Worm (Caenorhabditis elegans) whole organism, L3 larva: ENCODE data around the gene C14A11.6.

Source experiments
- ama-1 ChIP-seq: fragments of 150-350 bp; optimal IDR thresholded peaks from 2 replicates; lab custom pipeline; 2018
- ceh-82 ChIP-seq: fragments of 150-350 bp; optimal IDR thresholded peaks from 2 replicates; lab custom pipeline; 2014; ENCODE audit warnings: missing biosample characterization, missing genetic modification characterization
- ceh-9 ChIP-seq: sonication (generic microtip); optimal IDR thresholded peaks from 2 replicates; lab custom pipeline; 2018; ENCODE audit warnings: missing biosample characterization, missing genetic modification characterization
- elt-1 ChIP-seq: fragments of 150-350 bp; optimal IDR thresholded peaks from 2 replicates; lab custom pipeline; 2014; ENCODE audit warnings: missing biosample characterization, missing genetic modification characterization
- elt-3 ChIP-seq, 3 experiments: fragments of 150-350 bp in 1 of 3; sonication (generic microtip) in 2 of 3; optimal IDR thresholded peaks; 2 replicates in 2 of 3; 4 replicates in 1 of 3; lab custom pipeline; 2014 to 2017; ENCODE audit warnings: missing biosample characterization in 3 of 3, missing genetic modification characterization in 3 of 3
- nhr-77 ChIP-seq: fragments of 150-350 bp; optimal IDR thresholded peaks from 2 replicates; lab custom pipeline; 2014; ENCODE audit warnings: missing biosample characterization, missing genetic modification characterization
- ztf-11 ChIP-seq: fragments of 150-350 bp; optimal IDR thresholded peaks from 2 replicates; lab custom pipeline; 2014; ENCODE audit warnings: missing biosample characterization, missing genetic modification characterization
- ztf-4 ChIP-seq: fragments of 150-350 bp; optimal IDR thresholded peaks from 2 replicates; lab custom pipeline; 2014; ENCODE audit warnings: missing biosample characterization, missing genetic modification characterization

- TF ChIP-seq ceh-82 (tag; lab: Kevin White, UChicago) = no peak
- no peak for TF ChIP-seq ama-1 (lab: Kevin White, UChicago)
- no peak for TF ChIP-seq elt-1 (tag; lab: Kevin White, UChicago)
- no peak for TF ChIP-seq elt-3 (tag; optimal IDR thresholded peaks at IDR 0.05; lab: Kevin White, UChicago)
- no peak for TF ChIP-seq ztf-4
- TF ChIP-seq ztf-11 = no peak
- TF ChIP-seq nhr-77 (tag; lab: Kevin White, UChicago) = no peak
- no peak for TF ChIP-seq ceh-9 (tag; lab: Kevin White, UChicago)
Measured at ce11 chrX:2763476-2764268, 50.3 kb downstream of the C14A11.6 start, which contains the start of gene unc-2.
